Fruit fly (Drosophila melanogaster): ENCODE results near the gene Spase22-23.
A peak's percentile ranks its signal among the peaks of the same experiment; 100 is the strongest.

Spase22-23 gene

DNA sequence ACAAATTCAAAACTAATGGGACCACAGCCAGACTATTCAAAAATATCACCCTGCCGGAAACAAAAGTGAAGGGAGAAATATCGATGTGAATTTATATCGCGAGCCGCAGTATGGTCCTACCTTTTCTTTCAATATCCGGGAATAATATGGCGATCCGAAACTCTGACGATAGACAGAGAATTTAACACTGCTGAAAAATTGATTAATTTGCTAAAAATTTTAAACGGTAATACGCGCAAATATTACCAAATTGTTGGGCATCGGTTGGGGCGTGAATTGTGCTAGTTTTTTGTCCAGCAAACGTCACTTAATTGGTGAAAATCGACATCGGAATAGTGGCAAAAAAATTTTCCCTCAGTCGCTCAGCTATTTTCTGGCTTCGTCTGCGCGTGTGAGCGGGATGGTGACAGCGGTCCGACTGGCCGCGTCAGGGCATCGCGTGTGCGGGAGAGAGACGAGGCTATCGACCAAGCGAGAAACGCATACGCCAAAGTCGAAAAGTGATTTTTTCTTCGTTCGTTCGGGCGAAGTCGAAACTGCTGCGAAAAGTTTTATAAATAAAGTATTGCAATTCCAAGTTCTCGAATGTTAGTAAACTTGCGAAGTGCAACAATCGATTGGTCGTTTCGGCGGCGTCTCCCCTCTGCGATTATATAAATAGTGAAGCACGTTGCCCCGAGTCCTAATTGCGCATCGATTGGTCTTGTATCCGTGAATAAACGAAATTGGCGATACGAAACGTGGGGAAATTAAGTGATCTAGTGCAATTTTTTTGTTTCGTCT lies 779 bp upstream of the Spase22-23 start, which contains the start of gene mask:
Gene mask, plus strand, starts transcription at position 140 of the 783 bp plus-strand sequence.
- peak; percentile 77 for TF ChIP-seq h (GFP tag; optimal IDR thresholded peaks at IDR 0.05)
- TF ChIP-seq Rel (GFP tag; optimal IDR thresholded peaks at IDR 0.05), result no peak
- peak; percentile 40 for TF ChIP-seq Rel (tag; optimal IDR thresholded peaks at IDR 0.05)
- TF ChIP-seq dmrt93B (GFP tag; optimal IDR thresholded peaks at IDR 0.05), result peak; percentile 90
- TF ChIP-seq dsf (GFP tag; optimal IDR thresholded peaks at IDR 0.05; ENCODE audit: borderline replicate concordance), result peak; percentile 12
- peak; percentile 67 for TF ChIP-seq HLH106 (tag; optimal IDR thresholded peaks at IDR 0.05)
- no peak for TF ChIP-seq pan (optimal IDR thresholded peaks at IDR 0.05)
- TF ChIP-seq Dif (GFP tag; optimal IDR thresholded peaks at IDR 0.05; ENCODE audit: partially characterized antibody), result peak; percentile 8
- peak; percentile 72 for TF ChIP-seq OdsH (GFP tag; optimal IDR thresholded peaks at IDR 0.05)
- TF ChIP-seq Sp1 (GFP tag; optimal IDR thresholded peaks at IDR 0.05), result peak; percentile 83
- no peak for TF ChIP-seq tai (GFP tag; optimal IDR thresholded peaks at IDR 0.05)
- peak; percentile 47 to 61 for TF ChIP-seq foxo (GFP tag; optimal IDR thresholded peaks at IDR 0.05)
- TF ChIP-seq Vsx2 (GFP tag; optimal IDR thresholded peaks at IDR 0.05; ENCODE audit: partially characterized antibody), result no peak
- peak; percentile 88 for TF ChIP-seq CG9705 (GFP tag; optimal IDR thresholded peaks at IDR 0.05)
- TF ChIP-seq Abd-B (GFP tag; optimal IDR thresholded peaks at IDR 0.05), result no peak
- no peak for TF ChIP-seq Dfd (GFP tag; optimal IDR thresholded peaks at IDR 0.05)
- peak; percentile 63 for TF ChIP-seq fru (GFP tag; optimal IDR thresholded peaks at IDR 0.05)
- peak; percentile 77 for TF ChIP-seq br (GFP tag; optimal IDR thresholded peaks at IDR 0.05)
- TF ChIP-seq rgr (GFP tag; optimal IDR thresholded peaks at IDR 0.05), result peak; percentile 91
- TF ChIP-seq woc (GFP tag; optimal IDR thresholded peaks at IDR 0.05), result peak; percentile 31
- no peak for TF ChIP-seq CrebA (GFP tag; optimal IDR thresholded peaks at IDR 0.05; ENCODE audit: borderline replicate concordance)
- TF ChIP-seq CG32264 (GFP tag; optimal IDR thresholded peaks at IDR 0.05), result peak; percentile 32
- TF ChIP-seq Hr83 (GFP tag; optimal IDR thresholded peaks at IDR 0.05; ENCODE audit: poor library complexity, severe bottlenecking), result peak; percentile 96
- peak; percentile 59 for TF ChIP-seq Hnf4 (GFP tag; optimal IDR thresholded peaks at IDR 0.05)
- peak; percentile 23 for TF ChIP-seq Mio (GFP tag; optimal IDR thresholded peaks at IDR 0.05)
- TF ChIP-seq ey (GFP tag; optimal IDR thresholded peaks at IDR 0.05), result peak; percentile 50
- peak; percentile 73 for TF ChIP-seq Jra (GFP tag; optimal IDR thresholded peaks at IDR 0.05)
- peak; percentile 69 for TF ChIP-seq sv (GFP tag; optimal IDR thresholded peaks at IDR 0.05)
- TF ChIP-seq sage (GFP tag; optimal IDR thresholded peaks at IDR 0.05), result no peak
- no peak for TF ChIP-seq dl (GFP tag; optimal IDR thresholded peaks at IDR 0.05; ENCODE audit: insufficient read depth in 1 of 2, partially characterized antibody in 2 of 2)
- no peak for TF ChIP-seq Myc (optimal IDR thresholded peaks at IDR 0.05)
- no peak for TF ChIP-seq Hr78 (GFP tag; optimal IDR thresholded peaks at IDR 0.05)
- no peak for TF ChIP-seq jim (GFP tag; optimal IDR thresholded peaks at IDR 0.05)

DNA sequence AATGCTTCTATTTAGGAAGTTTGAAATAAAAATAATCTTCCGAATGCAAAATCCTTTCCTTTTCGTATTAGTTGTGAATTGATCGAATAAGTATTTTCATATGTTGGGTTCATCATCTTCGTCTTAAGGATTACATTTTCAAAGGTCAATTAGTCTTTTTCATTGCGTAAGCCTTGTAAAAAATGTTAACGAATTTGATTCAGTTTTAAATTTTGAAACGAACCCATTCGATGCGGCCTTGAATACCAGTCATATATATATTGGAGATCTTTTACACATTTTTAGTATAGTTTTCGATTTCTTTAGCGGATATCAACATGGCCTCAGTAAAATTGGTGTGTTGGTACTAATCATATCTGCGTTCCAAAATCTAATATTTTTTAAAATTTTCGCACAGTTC lies 1.2 kb downstream of the Spase22-23 start, which contains the start of gene Acp95EF:
Gene Acp95EF, plus strand, starts transcription at position 301 of the 400 bp plus-strand sequence.
- TF ChIP-seq usp (GFP tag; optimal IDR thresholded peaks at IDR 0.05), result no peak
- no peak for TF ChIP-seq Hr78 (GFP tag; optimal IDR thresholded peaks at IDR 0.05)
- TF ChIP-seq sage (GFP tag; optimal IDR thresholded peaks at IDR 0.05), result no peak
- no peak for TF ChIP-seq tai (GFP tag; optimal IDR thresholded peaks at IDR 0.05)
- no peak for TF ChIP-seq fru (GFP tag; optimal IDR thresholded peaks at IDR 0.05)
- no peak for TF ChIP-seq CrebA (GFP tag; optimal IDR thresholded peaks at IDR 0.05; ENCODE audit: borderline replicate concordance)
- TF ChIP-seq sv (GFP tag; optimal IDR thresholded peaks at IDR 0.05), result no peak
- TF ChIP-seq Myc (optimal IDR thresholded peaks at IDR 0.05), result no peak
- no peak for TF ChIP-seq rgr (GFP tag; optimal IDR thresholded peaks at IDR 0.05)
- TF ChIP-seq OdsH (GFP tag; optimal IDR thresholded peaks at IDR 0.05), result no peak
- no peak for TF ChIP-seq woc (GFP tag; optimal IDR thresholded peaks at IDR 0.05)
- TF ChIP-seq Rel (GFP tag; optimal IDR thresholded peaks at IDR 0.05), result no peak
- TF ChIP-seq Rel (tag; optimal IDR thresholded peaks at IDR 0.05), result no peak
- TF ChIP-seq lola (GFP tag; optimal IDR thresholded peaks at IDR 0.05), result no peak
- no peak for TF ChIP-seq CG32264 (GFP tag; optimal IDR thresholded peaks at IDR 0.05)
- TF ChIP-seq Hnf4 (GFP tag; optimal IDR thresholded peaks at IDR 0.05), result no peak
- TF ChIP-seq Dif (GFP tag; optimal IDR thresholded peaks at IDR 0.05; ENCODE audit: partially characterized antibody), result no peak
- no peak for TF ChIP-seq dmrt93B (GFP tag; optimal IDR thresholded peaks at IDR 0.05)
- no peak for TF ChIP-seq dl (GFP tag; optimal IDR thresholded peaks at IDR 0.05; ENCODE audit: insufficient read depth in 1 of 2, partially characterized antibody in 2 of 2)

DNA sequence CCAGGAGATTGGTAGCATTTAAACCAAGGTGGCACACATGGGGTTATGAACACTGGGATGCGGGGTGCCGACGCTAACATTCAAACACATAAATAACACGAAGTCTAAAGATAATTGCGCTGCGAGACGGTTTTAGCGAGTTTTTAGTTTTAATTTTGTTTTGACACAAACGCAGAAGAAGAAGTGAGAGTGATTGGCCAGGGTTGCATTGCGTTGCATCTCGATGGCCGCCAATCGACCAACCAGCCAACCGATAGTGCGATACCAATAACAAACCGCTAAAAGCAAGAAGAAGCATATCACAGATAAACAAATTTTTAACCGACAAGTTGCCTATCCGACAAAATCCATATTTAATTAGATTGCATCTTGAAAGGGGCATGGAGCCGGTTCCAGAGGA lies 3.1 kb downstream of the Spase22-23 start, which contains the start of the genes Spps and CG13609:
Gene Spps, minus strand, starts transcription at position 191 of the 400 bp plus-strand sequence.
Gene CG13609, plus strand, starts transcription at position 280 of the 400 bp plus-strand sequence.
- TF ChIP-seq br (GFP tag; optimal IDR thresholded peaks at IDR 0.05), result no peak
- TF ChIP-seq Dfd (GFP tag; optimal IDR thresholded peaks at IDR 0.05), result no peak
- no peak for TF ChIP-seq Vsx2 (GFP tag; optimal IDR thresholded peaks at IDR 0.05; ENCODE audit: partially characterized antibody)
- no peak for TF ChIP-seq dmrt93B (GFP tag; optimal IDR thresholded peaks at IDR 0.05)
- TF ChIP-seq OdsH (GFP tag; optimal IDR thresholded peaks at IDR 0.05), result no peak
- no peak for TF ChIP-seq Abd-B (GFP tag; optimal IDR thresholded peaks at IDR 0.05)
- no peak for TF ChIP-seq fru (GFP tag; optimal IDR thresholded peaks at IDR 0.05)
- TF ChIP-seq lola (GFP tag; optimal IDR thresholded peaks at IDR 0.05), result no peak
- TF ChIP-seq h (GFP tag; optimal IDR thresholded peaks at IDR 0.05), result no peak
- TF ChIP-seq Hr78 (GFP tag; optimal IDR thresholded peaks at IDR 0.05), result no peak
- TF ChIP-seq foxo (GFP tag; optimal IDR thresholded peaks at IDR 0.05), result peak in 1 of 2 experiments; percentile 10
- TF ChIP-seq dsf (GFP tag; optimal IDR thresholded peaks at IDR 0.05; ENCODE audit: borderline replicate concordance), result no peak
- TF ChIP-seq sage (GFP tag; optimal IDR thresholded peaks at IDR 0.05), result no peak
- no peak for TF ChIP-seq dl (GFP tag; optimal IDR thresholded peaks at IDR 0.05; ENCODE audit: insufficient read depth in 1 of 2, partially characterized antibody in 2 of 2)
- TF ChIP-seq sv (GFP tag; optimal IDR thresholded peaks at IDR 0.05), result no peak
- TF ChIP-seq brk (GFP tag; optimal IDR thresholded peaks at IDR 0.05), result no peak
- TF ChIP-seq usp (GFP tag; optimal IDR thresholded peaks at IDR 0.05), result no peak
- TF ChIP-seq CG32264 (GFP tag; optimal IDR thresholded peaks at IDR 0.05), result no peak
- TF ChIP-seq N (GFP tag; optimal IDR thresholded peaks at IDR 0.05), result no peak
- TF ChIP-seq Dif (GFP tag; optimal IDR thresholded peaks at IDR 0.05; ENCODE audit: partially characterized antibody), result no peak
- TF ChIP-seq Hr83 (GFP tag; optimal IDR thresholded peaks at IDR 0.05; ENCODE audit: poor library complexity, severe bottlenecking), result no peak
- no peak for TF ChIP-seq CrebA (GFP tag; optimal IDR thresholded peaks at IDR 0.05; ENCODE audit: borderline replicate concordance)
- no peak for TF ChIP-seq rgr (GFP tag; optimal IDR thresholded peaks at IDR 0.05)
- TF ChIP-seq Rel (GFP tag; optimal IDR thresholded peaks at IDR 0.05), result no peak
- TF ChIP-seq Rel (tag; optimal IDR thresholded peaks at IDR 0.05), result peak; percentile 27
- TF ChIP-seq Hnf4 (GFP tag; optimal IDR thresholded peaks at IDR 0.05), result no peak
- TF ChIP-seq GATAd (GFP tag; optimal IDR thresholded peaks at IDR 0.05), result no peak
- TF ChIP-seq CG9705 (GFP tag; optimal IDR thresholded peaks at IDR 0.05), result no peak
- TF ChIP-seq Sp1 (GFP tag; optimal IDR thresholded peaks at IDR 0.05), result peak; percentile 36
- TF ChIP-seq tai (GFP tag; optimal IDR thresholded peaks at IDR 0.05), result no peak
